Worm (Caenorhabditis elegans) whole organism, midembryonic: Measurements from ENCODE around the gene F47B7.3.

Experiments used
- T22C8.4 ChIP-seq: fragments of 200-800 bp; sonication (Bioruptor generic); IDR thresholded peaks from 2 replicates; pipeline ENCODE4 v1.3.6; 2022; ENCODE audit warnings: missing genetic modification characterization, missing compliant biosample characterization
- cog-1 ChIP-seq: sonication (generic microtip); optimal IDR thresholded peaks from 2 replicates; lab custom pipeline; 2016; ENCODE audit warnings: missing genetic modification characterization, missing compliant biosample characterization
- flt-1 ChIP-seq: fragments of 200-800 bp; sonication (Bioruptor generic); IDR thresholded peaks from 2 replicates; pipeline ENCODE4 v1.3.6; 2022; ENCODE audit warnings: missing genetic modification characterization, missing compliant biosample characterization
- klf-2 ChIP-seq: fragments of 200-800 bp; sonication (Bioruptor generic); conservative IDR thresholded peaks from 2 replicates; pipeline ENCODE4 v1.3.6; 2022; ENCODE audit warnings: missing genetic modification reagents, missing genetic modification characterization, missing compliant biosample characterization
- med-1 ChIP-seq: sonication (generic microtip); optimal IDR thresholded peaks from 2 replicates; lab custom pipeline; 2017; ENCODE audit warnings: missing genetic modification characterization, mild to moderate bottlenecking, missing compliant biosample characterization, antibody characterized with exemption, missing genetic modification reagents; ENCODE audit not compliant: insufficient read depth
- ref-1 ChIP-seq: fragments of 200-800 bp; sonication (Bioruptor generic); conservative IDR thresholded peaks from 2 replicates; pipeline ENCODE4 v1.3.6; 2022; ENCODE audit warnings: missing genetic modification reagents, missing genetic modification characterization, missing compliant biosample characterization
- tab-1 ChIP-seq: fragments of 200-800 bp; sonication (Bioruptor generic); IDR thresholded peaks from 2 replicates; pipeline ENCODE4 v1.3.6; 2022; ENCODE audit warnings: missing genetic modification characterization, missing compliant biosample characterization
- ztf-23 ChIP-seq: fragments of 200-800 bp; sonication (Bioruptor generic); IDR thresholded peaks from 2 replicates; pipeline ENCODE4 v1.3.6; 2022; ENCODE audit warnings: missing genetic modification reagents, missing genetic modification characterization, missing compliant biosample characterization
- ztf-29 ChIP-seq: fragments of 200-800 bp; sonication (Bioruptor generic); IDR thresholded peaks from 2 replicates; pipeline ENCODE4 v1.3.6; 2022; ENCODE audit warnings: missing genetic modification reagents, missing genetic modification characterization, missing compliant biosample characterization

DNA sequence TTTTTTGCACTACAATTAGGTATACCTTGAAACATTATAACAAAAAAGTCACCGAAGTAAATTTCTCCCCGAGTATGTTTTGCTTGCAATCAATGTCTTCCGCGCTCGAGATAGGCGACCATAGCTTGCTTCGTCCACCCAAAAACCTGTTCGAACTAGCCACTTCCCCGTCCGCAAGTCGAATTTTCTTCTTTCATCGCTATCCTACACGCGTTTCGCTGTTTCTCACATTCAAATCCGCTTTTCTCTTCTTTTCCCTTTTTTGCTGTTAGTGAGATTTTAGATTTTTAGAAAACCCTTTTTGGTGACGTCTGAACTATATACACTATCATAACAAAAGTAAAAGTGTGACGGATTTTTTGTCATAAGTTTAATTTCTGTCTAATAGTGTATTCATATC is 9.0 kb upstream of the F47B7.3 start:
- no peak for TF ChIP-seq cog-1 (tag; lab: Kevin White, UChicago)
- TF ChIP-seq med-1: no peak
- TF ChIP-seq klf-2 (GFP tag; lab: Robert Waterston, UW): no peak
- TF ChIP-seq ref-1 (GFP tag; lab: Robert Waterston, UW): no peak
- TF ChIP-seq flt-1 (GFP tag; lab: Robert Waterston, UW): no peak
- no peak for TF ChIP-seq T22C8.4
- TF ChIP-seq ztf-23 (GFP tag; lab: Robert Waterston, UW): no peak
- no peak for TF ChIP-seq ztf-29
- no peak for TF ChIP-seq tab-1
